Worm (Caenorhabditis elegans) whole organism, midembryonic: ENCODE results near the gene daf-42.

ENCODE experiments used
- T22C8.4 ChIP-seq: fragments of 200-800 bp; sonication (Bioruptor generic); IDR thresholded peaks from 2 replicates; pipeline ENCODE4 v1.3.6; 2022; ENCODE audit warnings: missing genetic modification characterization, missing compliant biosample characterization
- cog-1 ChIP-seq: sonication (generic microtip); optimal IDR thresholded peaks from 2 replicates; lab custom pipeline; 2016; ENCODE audit warnings: missing genetic modification characterization, missing compliant biosample characterization
- flt-1 ChIP-seq: fragments of 200-800 bp; sonication (Bioruptor generic); IDR thresholded peaks from 2 replicates; pipeline ENCODE4 v1.3.6; 2022; ENCODE audit warnings: missing genetic modification characterization, missing compliant biosample characterization
- klf-2 ChIP-seq: fragments of 200-800 bp; sonication (Bioruptor generic); conservative IDR thresholded peaks from 2 replicates; pipeline ENCODE4 v1.3.6; 2022; ENCODE audit warnings: missing genetic modification reagents, missing genetic modification characterization, missing compliant biosample characterization
- med-1 ChIP-seq: sonication (generic microtip); optimal IDR thresholded peaks from 2 replicates; lab custom pipeline; 2017; ENCODE audit warnings: missing genetic modification characterization, mild to moderate bottlenecking, missing compliant biosample characterization, antibody characterized with exemption, missing genetic modification reagents; ENCODE audit not compliant: insufficient read depth
- ref-1 ChIP-seq: fragments of 200-800 bp; sonication (Bioruptor generic); conservative IDR thresholded peaks from 2 replicates; pipeline ENCODE4 v1.3.6; 2022; ENCODE audit warnings: missing genetic modification reagents, missing genetic modification characterization, missing compliant biosample characterization
- ztf-23 ChIP-seq: fragments of 200-800 bp; sonication (Bioruptor generic); IDR thresholded peaks from 2 replicates; pipeline ENCODE4 v1.3.6; 2022; ENCODE audit warnings: missing genetic modification reagents, missing genetic modification characterization, missing compliant biosample characterization
- ztf-29 ChIP-seq: fragments of 200-800 bp; sonication (Bioruptor generic); IDR thresholded peaks from 2 replicates; pipeline ENCODE4 v1.3.6; 2022; ENCODE audit warnings: missing genetic modification reagents, missing genetic modification characterization, missing compliant biosample characterization

DNA sequence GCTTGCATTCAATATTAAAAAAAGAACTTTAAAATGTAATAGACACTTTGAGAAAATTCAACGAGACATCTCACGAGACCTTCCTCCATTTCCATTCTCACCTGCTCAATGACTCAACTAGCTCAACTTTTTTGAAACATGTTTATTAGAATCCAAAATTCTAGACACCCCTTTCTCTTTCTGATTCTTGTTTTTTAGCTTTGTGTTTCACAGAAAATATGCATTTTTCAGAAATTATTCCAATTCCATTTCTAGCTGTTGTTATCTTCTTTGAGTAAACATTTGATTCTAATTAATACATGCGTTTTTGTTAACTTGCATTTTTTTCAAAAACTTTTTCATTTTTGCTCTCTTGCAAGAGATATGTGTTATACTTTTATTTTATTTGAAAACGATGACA, 45.2 kb downstream of the daf-42 start:
- TF ChIP-seq ztf-29 (GFP tag; lab: Robert Waterston, UW) (no peak), ztf-23 (no peak), flt-1 (GFP tag; lab: Robert Waterston, UW) (no peak), med-1 (no peak), klf-2 (GFP tag; lab: Robert Waterston, UW) (no peak), ref-1 (GFP tag; lab: Robert Waterston, UW) (no peak), T22C8.4 (GFP tag; lab: Robert Waterston, UW) (no peak), cog-1 (tag; lab: Kevin White, UChicago) (no peak)
